Fruit fly (Drosophila melanogaster): ENCODE data around the gene CREG.

The CREG gene

dm6 chr3R:17379051-17379450, 15.4 kb downstream of the CREG start:
- no peak for TF ChIP-seq CG6276 (GFP tag; optimal IDR thresholded peaks at IDR 0.05)
- peak; percentile 58 for TF ChIP-seq svp (GFP tag)
- 0 out of 3 replicates have a peak, but pooled peaks have one; percentile 22 for TF ChIP-seq eg (GFP tag; IDR thresholded peaks at IDR 0.05)
- TF ChIP-seq CG3919 (GFP tag; optimal IDR thresholded peaks at IDR 0.05), result no peak
- no peak for TF ChIP-seq esn (GFP tag; optimal IDR thresholded peaks at IDR 0.05)
- no peak for TF ChIP-seq topi (GFP tag; optimal IDR thresholded peaks at IDR 0.05)
- no peak for TF ChIP-seq CG3032 (tag; optimal IDR thresholded peaks at IDR 0.05)
- TF ChIP-seq Blimp-1 (GFP tag; optimal IDR thresholded peaks at IDR 0.05), result no peak

dm6 chr3R:17377503-17377902, 16.9 kb downstream of the CREG start:
- TF ChIP-seq CG6854 (GFP tag; optimal IDR thresholded peaks at IDR 0.05) (no peak), CG34406 (GFP tag; optimal IDR thresholded peaks at IDR 0.05) (no peak), Blimp-1 (GFP tag; optimal IDR thresholded peaks at IDR 0.05) (peak; percentile 9), CG15336 (GFP tag; IDR thresholded peaks at IDR 0.05) (no peak), topi (GFP tag; optimal IDR thresholded peaks at IDR 0.05) (no peak), svp (GFP tag) (no peak), Eip75B (GFP tag; optimal IDR thresholded peaks at IDR 0.05) (no peak), CG8119 (GFP tag; IDR thresholded peaks at IDR 0.05) (no peak), net (GFP tag; optimal IDR thresholded peaks at IDR 0.05) (no peak)

- TF ChIP-seq CG15336 (GFP tag; IDR thresholded peaks at IDR 0.05), result peak; percentile 35; the same call in 1 of the 2 replicates
- peak; percentile 12 for TF ChIP-seq CG6276 (GFP tag; optimal IDR thresholded peaks at IDR 0.05)
- TF ChIP-seq eg (GFP tag; IDR thresholded peaks at IDR 0.05), result peak; percentile 55; the same call in 2 of the 3 replicates
- TF ChIP-seq CG6854 (GFP tag; optimal IDR thresholded peaks at IDR 0.05), result no peak
- no peak for TF ChIP-seq CG4318 (GFP tag; optimal IDR thresholded peaks at IDR 0.05)
- TF ChIP-seq CG11294 (GFP tag; IDR thresholded peaks at IDR 0.05), result peak; percentile 16; the same call in 1 of the 2 replicates
- peak; percentile 38 for TF ChIP-seq CG32006 (GFP tag; optimal IDR thresholded peaks at IDR 0.05)
- peak; percentile 23 for TF ChIP-seq Ets96B (tag; optimal IDR thresholded peaks at IDR 0.05)
- 0 out of 3 replicates have a peak, but pooled peaks have one; percentile 36 for TF ChIP-seq CG6163 (GFP tag; IDR thresholded peaks at IDR 0.05)
- no peak for TF ChIP-seq CG11762 (GFP tag; optimal IDR thresholded peaks at IDR 0.05; ENCODE audit: insufficient read depth)
- peak; percentile 4 for TF ChIP-seq CG10669 (GFP tag; optimal IDR thresholded peaks at IDR 0.05)
- no peak for TF ChIP-seq Gug (GFP tag; IDR thresholded peaks at IDR 0.05)
- TF ChIP-seq CG8119 (GFP tag; IDR thresholded peaks at IDR 0.05), result peak; percentile 53; the same call in 1 of the 3 replicates
- TF ChIP-seq dac (GFP tag; optimal IDR thresholded peaks at IDR 0.05), result no peak
Observed at dm6 chr3R:17371094-17371493, 23.3 kb downstream of the CREG start.

- TF ChIP-seq CG6792 (GFP tag; optimal IDR thresholded peaks at IDR 0.05), result no peak
- TF ChIP-seq lz (GFP tag; optimal IDR thresholded peaks at IDR 0.05), result no peak
- TF ChIP-seq CG9139 (GFP tag; optimal IDR thresholded peaks at IDR 0.05), result no peak
- TF ChIP-seq Blimp-1 (GFP tag; optimal IDR thresholded peaks at IDR 0.05), result no peak
- no peak for TF ChIP-seq OdsH (GFP tag; optimal IDR thresholded peaks at IDR 0.05)
- no peak for TF ChIP-seq Hr4 (GFP tag; optimal IDR thresholded peaks at IDR 0.05)
- TF ChIP-seq CG8632 (GFP tag; optimal IDR thresholded peaks at IDR 0.05), result no peak
Observed at dm6 chr3R:17366023-17366422, 28.4 kb downstream of the CREG start, which contains the start of gene beat-IIa. Gene beat-IIa (minus strand): TSS chr3R:17366119.

- TF ChIP-seq CG11762 (GFP tag; optimal IDR thresholded peaks at IDR 0.05; ENCODE audit: insufficient read depth) (no peak), Met (GFP tag; optimal IDR thresholded peaks at IDR 0.05) (no peak), net (GFP tag; optimal IDR thresholded peaks at IDR 0.05) (no peak), Eip75B (GFP tag; optimal IDR thresholded peaks at IDR 0.05) (no peak), CG15336 (GFP tag; IDR thresholded peaks at IDR 0.05) (no peak), Ets21C (GFP tag; optimal IDR thresholded peaks at IDR 0.05) (no peak), CG10631 (GFP tag; optimal IDR thresholded peaks at IDR 0.05) (no peak), salr (GFP tag; optimal IDR thresholded peaks at IDR 0.05) (no peak), Lpt (GFP tag; optimal IDR thresholded peaks at IDR 0.05) (no peak), Eip93F (GFP tag; optimal IDR thresholded peaks at IDR 0.05) (no peak), Sox102F (GFP tag; optimal IDR thresholded peaks at IDR 0.05) (no peak), Hr39 (GFP tag; optimal IDR thresholded peaks at IDR 0.05) (no peak), CG8632 (GFP tag; optimal IDR thresholded peaks at IDR 0.05) (no peak), CG16779 (tag; optimal IDR thresholded peaks at IDR 0.05) (no peak), fd59A (GFP tag; optimal IDR thresholded peaks at IDR 0.05) (no peak), CG6854 (GFP tag; optimal IDR thresholded peaks at IDR 0.05) (no peak)
Observed at dm6 chr3R:17359370-17359769, 35.1 kb downstream of the CREG start.
